Fruit fly (Drosophila melanogaster) whole organism, embryonic: ENCODE measurements around the gene dpr20.
A peak's percentile ranks its signal among the peaks of the same experiment; 100 is the strongest.

Experiments used
- B-H2 ChIP-seq: fragments of 200-800 bp; sonication (Bioruptor generic); optimal IDR thresholded peaks from 2 replicates; lab custom pipeline; 2018; ENCODE audit warnings: missing biosample characterization, mild to moderate bottlenecking, missing genetic modification characterization
- Bgb ChIP-seq: fragments of 200-800 bp; sonication (Bioruptor generic); IDR thresholded peaks from 2 replicates; pipeline ENCODE4 v1.3.6; 2022; ENCODE audit warnings: missing biosample characterization, missing genetic modification characterization; ENCODE audit not compliant: partially characterized antibody
- CG1024 ChIP-seq: fragments of 200-800 bp; sonication (Bioruptor generic); IDR thresholded peaks from 2 replicates; pipeline ENCODE4 v1.3.6; 2022; ENCODE audit warnings: missing biosample characterization, missing genetic modification characterization
- CG11456 ChIP-seq: fragments of 200-800 bp; sonication (Bioruptor generic); IDR thresholded peaks from 3 replicates; pipeline ENCODE4 v1.3.6; 2022; ENCODE audit warnings: missing biosample characterization, missing genetic modification characterization
- CG13123 ChIP-seq: fragments of 200-800 bp; sonication (Bioruptor generic); optimal IDR thresholded peaks from 2 replicates; lab custom pipeline; 2016; ENCODE audit warnings: missing biosample characterization, missing genetic modification characterization
- CG13424 ChIP-seq: fragments of 200-800 bp; sonication (Bioruptor generic); optimal IDR thresholded peaks from 2 replicates; lab custom pipeline; 2019; ENCODE audit warnings: missing biosample characterization, mild to moderate bottlenecking, missing genetic modification characterization, moderate library complexity
- CG14860 ChIP-seq: fragments of 200-800 bp; sonication (Bioruptor generic); IDR thresholded peaks from 3 replicates; pipeline ENCODE4 v1.3.6; 2022; ENCODE audit warnings: missing biosample characterization, missing genetic modification characterization; ENCODE audit not compliant: partially characterized antibody
- CG15479 ChIP-seq: fragments of 200-800 bp; sonication (Bioruptor generic); optimal IDR thresholded peaks from 3 replicates; lab custom pipeline; 2019; ENCODE audit warnings: missing biosample characterization, mild to moderate bottlenecking, missing genetic modification characterization, moderate library complexity
- CG18619 ChIP-seq: fragments of 200-800 bp; sonication (Bioruptor generic); optimal IDR thresholded peaks from 3 replicates; lab custom pipeline; 2017; ENCODE audit warnings: missing biosample characterization, mild to moderate bottlenecking, missing genetic modification characterization
- CG31224 ChIP-seq: fragments of 200-800 bp; sonication (Bioruptor generic); IDR thresholded peaks from 2 replicates; pipeline ENCODE4 v1.3.6; 2022; ENCODE audit warnings: missing biosample characterization, missing genetic modification characterization
- CG32767 ChIP-seq: fragments of 200-800 bp; sonication (Bioruptor generic); IDR thresholded peaks from 2 replicates; pipeline ENCODE4 v1.3.6; 2022; ENCODE audit warnings: missing biosample characterization, missing genetic modification characterization
- CG3838 ChIP-seq: fragments of 200-800 bp; sonication (Bioruptor generic); optimal IDR thresholded peaks from 3 replicates; lab custom pipeline; 2016; ENCODE audit warnings: missing biosample characterization, missing genetic modification characterization
- CG4820 ChIP-seq: fragments of 200-800 bp; sonication (Bioruptor generic); optimal IDR thresholded peaks from 3 replicates; lab custom pipeline; 2016; ENCODE audit warnings: missing biosample characterization, missing genetic modification characterization
- CG6765 ChIP-seq: fragments of 200-800 bp; sonication (Bioruptor generic); optimal IDR thresholded peaks from 3 replicates; lab custom pipeline; 2017; ENCODE audit warnings: missing biosample characterization, mild to moderate bottlenecking, missing genetic modification characterization
- CG6854 ChIP-seq: fragments of 200-800 bp; sonication (Bioruptor generic); optimal IDR thresholded peaks from 3 replicates; lab custom pipeline; 2017; ENCODE audit warnings: missing biosample characterization, mild to moderate bottlenecking, missing genetic modification characterization
- CG8089 ChIP-seq: fragments of 200-800 bp; sonication (Bioruptor generic); optimal IDR thresholded peaks from 3 replicates; lab custom pipeline; 2016; ENCODE audit warnings: missing biosample characterization, missing genetic modification characterization
- D ChIP-seq, 2 experiments: fragments of 200-800 bp in 1 of 2; fragments of >200 bp in 1 of 2; sonication (Bioruptor generic) in 1 of 2; optimal IDR thresholded peaks; 2 replicates in 1 of 2; 3 replicates in 1 of 2; lab custom pipeline; 2017; ENCODE audit warnings: mild to moderate bottlenecking in 1 of 2, missing biosample characterization in 1 of 2, missing genetic modification characterization in 1 of 2, missing genetic modification reagents in 1 of 2
- Dll ChIP-seq: fragments of 200-800 bp; sonication (Bioruptor generic); IDR thresholded peaks from 4 replicates; pipeline ENCODE4 v1.3.6; 2022; ENCODE audit warnings: missing biosample characterization, missing genetic modification characterization; ENCODE audit not compliant: partially characterized antibody
- ERR ChIP-seq: fragments of 200-800 bp; sonication (Bioruptor generic); optimal IDR thresholded peaks from 2 replicates; lab custom pipeline; 2016; ENCODE audit warnings: missing biosample characterization, missing genetic modification characterization
- Fer2 ChIP-seq: fragments of 200-800 bp; sonication (Bioruptor generic); optimal IDR thresholded peaks from 2 replicates; lab custom pipeline; 2018; ENCODE audit warnings: missing biosample characterization, mild to moderate bottlenecking, missing genetic modification characterization, moderate library complexity
- Hsf ChIP-seq: fragments of 200-800 bp; sonication (Bioruptor generic); optimal IDR thresholded peaks from 3 replicates; lab custom pipeline; 2016; ENCODE audit warnings: missing biosample characterization, missing genetic modification characterization
- Jarid2 ChIP-seq: fragments of 200-800 bp; sonication (Bioruptor generic); optimal IDR thresholded peaks from 3 replicates; lab custom pipeline; 2017; ENCODE audit warnings: mild to moderate bottlenecking, missing biosample characterization, missing genetic modification reagents, missing genetic modification characterization
- Kr ChIP-seq: fragments of 200-800 bp; sonication (Bioruptor generic); optimal IDR thresholded peaks from 2 replicates; lab custom pipeline; 2017; ENCODE audit warnings: missing biosample characterization, mild to moderate bottlenecking, missing genetic modification characterization
- Myb ChIP-seq: fragments of 200-800 bp; sonication (Bioruptor generic); optimal IDR thresholded peaks from 2 replicates; lab custom pipeline; 2016; ENCODE audit warnings: missing biosample characterization, missing genetic modification characterization
- NC2α ChIP-seq: fragments of 200-800 bp; sonication (Bioruptor generic); optimal IDR thresholded peaks from 2 replicates; lab custom pipeline; 2016; ENCODE audit warnings: missing biosample characterization, missing genetic modification characterization
- Sox100B ChIP-seq: fragments of 200-800 bp; sonication (Bioruptor generic); optimal IDR thresholded peaks from 3 replicates; lab custom pipeline; 2018; ENCODE audit warnings: missing biosample characterization, mild to moderate bottlenecking, missing genetic modification characterization
- Trl ChIP-seq, 3 experiments: fragments of >200 bp in 2 of 3; fragments of 200-800 bp in 1 of 3; sonication (Bioruptor generic) in 1 of 3; optimal IDR thresholded peaks; 2 replicates in 1 of 3; 3 replicates in 2 of 3; lab custom pipeline; 2016 to 2017; ENCODE audit warnings: missing biosample characterization in 1 of 3, missing genetic modification characterization in 1 of 3
- Vsx1 ChIP-seq: fragments of 200-800 bp; sonication (Bioruptor generic); optimal IDR thresholded peaks from 2 replicates; lab custom pipeline; 2017; ENCODE audit warnings: missing biosample characterization, mild to moderate bottlenecking, missing genetic modification characterization, missing genetic modification reagents
- al ChIP-seq: fragments of 200-800 bp; sonication (Bioruptor generic); IDR thresholded peaks from 2 replicates; pipeline ENCODE4 v1.3.6; 2022; ENCODE audit warnings: missing biosample characterization, missing genetic modification characterization
- ato ChIP-seq: fragments of 200-800 bp; sonication (Bioruptor generic); IDR thresholded peaks from 2 replicates; pipeline ENCODE4 v1.3.6; 2022; ENCODE audit warnings: missing biosample characterization, missing genetic modification characterization; ENCODE audit not compliant: partially characterized antibody
- bcd ChIP-seq: fragments of 200-800 bp; sonication (Bioruptor generic); optimal IDR thresholded peaks from 2 replicates; lab custom pipeline; 2017; ENCODE audit warnings: missing biosample characterization, mild to moderate bottlenecking, missing genetic modification characterization
- dan ChIP-seq: fragments of 200-800 bp; sonication (Bioruptor generic); IDR thresholded peaks from 2 replicates; pipeline ENCODE4 v1.3.6; 2022; ENCODE audit warnings: missing biosample characterization, missing genetic modification characterization
- dmrt99B ChIP-seq: fragments of 200-800 bp; sonication (Bioruptor generic); optimal IDR thresholded peaks from 2 replicates; lab custom pipeline; 2018; ENCODE audit warnings: missing biosample characterization, mild to moderate bottlenecking, missing genetic modification characterization, moderate library complexity
- eve ChIP-seq, 2 experiments: fragments of >200 bp; optimal IDR thresholded peaks; 2 replicates each; lab custom pipeline; 2017; ENCODE audit warnings: missing biosample characterization in 2 of 2, missing genetic modification characterization in 2 of 2
- fd3F ChIP-seq: fragments of 200-800 bp; sonication (Bioruptor generic); optimal IDR thresholded peaks from 2 replicates; lab custom pipeline; 2018; ENCODE audit warnings: missing biosample characterization, mild to moderate bottlenecking, missing genetic modification characterization, moderate library complexity
- gcm ChIP-seq: fragments of 200-800 bp; sonication (Bioruptor generic); optimal IDR thresholded peaks from 2 replicates; lab custom pipeline; 2019; ENCODE audit warnings: missing biosample characterization, mild to moderate bottlenecking, missing genetic modification characterization, moderate library complexity
- gro ChIP-seq: fragments of 200-800 bp; sonication (Bioruptor generic); optimal IDR thresholded peaks from 2 replicates; lab custom pipeline; 2016; ENCODE audit warnings: missing biosample characterization, missing genetic modification characterization
- hkb ChIP-seq, 2 experiments: fragments of 200-800 bp in 1 of 2; fragments of >200 bp in 1 of 2; sonication (Bioruptor generic) in 1 of 2; IDR thresholded peaks in 1 of 2; optimal IDR thresholded peaks in 1 of 2; 2 replicates each; pipeline versions ENCODE4 v1.3.6 to Lab custom; 2017 to 2022; ENCODE audit warnings: missing biosample characterization in 1 of 2, missing genetic modification characterization in 1 of 2
- ken ChIP-seq: fragments of 200-800 bp; sonication (Bioruptor generic); IDR thresholded peaks from 3 replicates; pipeline ENCODE4 v1.3.6; 2022; ENCODE audit warnings: missing biosample characterization, missing genetic modification characterization
- nau ChIP-seq: fragments of 200-800 bp; sonication (Bioruptor generic); optimal IDR thresholded peaks from 3 replicates; lab custom pipeline; 2017; ENCODE audit warnings: missing biosample characterization, mild to moderate bottlenecking, missing genetic modification characterization, missing genetic modification reagents
- org-1 ChIP-seq: fragments of 200-800 bp; sonication (Bioruptor generic); optimal IDR thresholded peaks from 2 replicates; lab custom pipeline; 2017; ENCODE audit warnings: missing biosample characterization, missing genetic modification characterization
- pum ChIP-seq: fragments of 200-800 bp; sonication (Bioruptor generic); optimal IDR thresholded peaks from 2 replicates; lab custom pipeline; 2016; ENCODE audit warnings: missing biosample characterization, missing genetic modification characterization
- ranshi ChIP-seq: fragments of 200-800 bp; sonication (Bioruptor generic); IDR thresholded peaks from 2 replicates; pipeline ENCODE4 v1.3.6; 2022; ENCODE audit warnings: missing biosample characterization, missing genetic modification characterization
- tio ChIP-seq: fragments of 200-800 bp; sonication (Bioruptor generic); optimal IDR thresholded peaks from 2 replicates; lab custom pipeline; 2017; ENCODE audit warnings: missing biosample characterization, missing genetic modification characterization, inconsistent platforms
- ttk ChIP-seq: fragments of 200-800 bp; sonication (Bioruptor generic); IDR thresholded peaks from 2 replicates; pipeline ENCODE4 v2.1.2; 2022; ENCODE audit warnings: missing biosample characterization, missing genetic modification characterization
- tup ChIP-seq: fragments of 200-800 bp; sonication (Bioruptor generic); optimal IDR thresholded peaks from 2 replicates; lab custom pipeline; 2016; ENCODE audit warnings: missing biosample characterization, mild to moderate bottlenecking, missing genetic modification characterization, moderate library complexity
- vnd ChIP-seq: fragments of 200-800 bp; sonication (Bioruptor generic); IDR thresholded peaks from 3 replicates; pipeline ENCODE4 v1.3.6; 2022; ENCODE audit warnings: missing biosample characterization, missing genetic modification characterization; ENCODE audit not compliant: partially characterized antibody

dpr20 gene

DNA sequence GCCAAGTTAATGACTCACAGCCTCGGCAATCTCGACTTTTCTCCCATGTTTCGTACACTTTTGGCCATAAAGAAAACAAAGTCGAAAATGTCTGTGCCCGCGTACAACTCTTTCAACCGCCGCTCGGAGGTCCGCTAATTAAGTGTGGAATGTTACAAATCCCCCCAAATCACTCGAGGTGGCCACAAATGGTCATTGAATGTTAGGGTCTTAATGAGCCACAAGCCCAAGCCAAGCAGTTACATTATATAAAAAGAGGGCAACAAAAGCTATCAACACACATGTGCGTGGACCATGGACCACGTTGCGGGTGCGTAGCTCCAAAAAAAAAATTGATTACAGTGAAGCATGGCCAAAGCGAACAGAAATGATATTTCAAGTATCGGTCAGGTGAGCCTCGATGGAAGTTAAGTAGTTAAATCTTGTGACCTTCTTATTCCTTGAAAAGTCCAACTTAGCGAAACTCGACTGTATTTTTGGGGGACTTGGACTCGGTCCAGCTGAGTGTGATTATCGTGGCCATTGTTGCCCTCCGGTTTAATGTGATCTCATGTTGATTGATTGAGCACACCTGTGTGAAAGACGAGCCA is 37.7 kb downstream of the dpr20 start (continued):
- peak; percentile 64 for TF ChIP-seq nau (GFP tag; lab: Kevin White, UChicago)
- no peak for TF ChIP-seq eve (GFP tag; optimal IDR thresholded peaks at IDR 0.05; lab: Kevin White, UChicago)
- peak; percentile 62 for TF ChIP-seq NC2α (GFP tag; lab: Kevin White, UChicago)
- peak; percentile 66 for TF ChIP-seq CG13123 (GFP tag; lab: Kevin White, UChicago)
- TF ChIP-seq bcd = peak; percentile 86
- TF ChIP-seq dan (GFP tag; lab: Robert Waterston, UW) = peak; percentile 53; the same call in 1 of the 2 replicates
- TF ChIP-seq Vsx1 (GFP tag; lab: Kevin White, UChicago) = peak; percentile 65
- peak; percentile 86 for TF ChIP-seq CG32767
- TF ChIP-seq pum (GFP tag; lab: Kevin White, UChicago) = peak; percentile 87
- no peak for TF ChIP-seq Kr (GFP tag; lab: Kevin White, UChicago)
- peak; percentile 53 for TF ChIP-seq tup (GFP tag; lab: Kevin White, UChicago)
- TF ChIP-seq al (GFP tag; lab: Robert Waterston, UW) = peak; percentile 86
- peak; percentile 78 for TF ChIP-seq Hsf
- TF ChIP-seq gro (GFP tag; lab: Kevin White, UChicago) = peak; percentile 93
- no peak for TF ChIP-seq Trl (optimal IDR thresholded peaks at IDR 0.05; lab: Kevin White, UChicago)
- peak; percentile 87 for TF ChIP-seq Trl (GFP tag; optimal IDR thresholded peaks at IDR 0.05; lab: Kevin White, UChicago)
- TF ChIP-seq CG15479 (GFP tag; lab: Kevin White, UChicago) = no peak
- no peak for TF ChIP-seq Bgb (GFP tag; lab: Robert Waterston, UW)
- TF ChIP-seq dmrt99B (tag; lab: Kevin White, UChicago) = peak; percentile 92

DNA sequence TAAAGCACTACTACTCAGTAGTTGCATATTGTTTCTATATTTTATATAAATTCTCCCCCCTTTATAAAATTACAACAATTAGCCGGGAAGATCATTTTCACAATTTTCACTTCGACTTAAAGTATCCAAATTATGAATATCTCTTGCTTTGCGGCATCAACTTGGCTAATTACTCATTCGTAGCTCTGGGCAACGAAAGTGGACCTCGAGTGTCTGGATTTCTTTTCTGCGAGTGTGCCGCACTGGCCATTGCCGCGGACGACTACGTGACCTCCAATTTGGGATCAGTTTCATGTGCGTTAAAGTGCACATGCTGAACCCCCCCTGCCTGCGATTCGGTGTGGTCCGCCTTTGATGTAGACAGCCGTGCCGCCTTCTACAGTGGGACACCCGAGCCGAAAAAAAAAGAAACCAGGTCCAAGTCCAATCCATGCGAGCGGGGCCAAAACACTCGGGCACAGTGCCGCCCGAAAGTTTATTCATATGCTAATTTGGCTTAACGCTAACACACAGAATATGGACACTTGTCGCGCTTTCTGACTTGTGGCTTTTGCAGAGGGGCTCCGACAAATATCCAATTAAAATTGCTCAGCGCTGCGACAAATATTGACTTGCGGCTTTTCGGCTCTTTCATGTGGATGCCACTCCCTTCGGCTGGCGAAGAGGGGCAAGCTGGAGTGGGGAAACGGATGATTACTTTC is 38.5 kb downstream of the dpr20 start:
- TF ChIP-seq Myb (GFP tag; lab: Kevin White, UChicago) (no peak), CG14860 (GFP tag; lab: Robert Waterston, UW) (no peak), tio (no peak), CG31224 (GFP tag; lab: Robert Waterston, UW) (no peak), CG1024 (GFP tag; lab: Robert Waterston, UW) (no peak), CG6854 (GFP tag; lab: Kevin White, UChicago) (no peak), gcm (GFP tag; lab: Kevin White, UChicago) (no peak), ato (GFP tag; lab: Robert Waterston, UW) (no peak), fd3F (no peak), ERR (no peak), ranshi (GFP tag; lab: Robert Waterston, UW) (no peak), CG8089 (GFP tag; lab: Kevin White, UChicago) (no peak), hkb (optimal IDR thresholded peaks at IDR 0.05; lab: Kevin White, UChicago) (no peak), hkb (GFP tag; IDR thresholded peaks at IDR 0.05; lab: Robert Waterston, UW) (peak; percentile 23; the same call in 1 of the 2 replicates), ttk (GFP tag; lab: Robert Waterston, UW) (no peak), D (optimal IDR thresholded peaks at IDR 0.05; lab: Kevin White, UChicago) (no peak), D (GFP tag; optimal IDR thresholded peaks at IDR 0.05; lab: Kevin White, UChicago) (no peak), Dll (GFP tag; lab: Robert Waterston, UW) (no peak), org-1 (GFP tag; lab: Kevin White, UChicago) (no peak), CG11456 (GFP tag; lab: Robert Waterston, UW) (no peak), Fer2 (tag; lab: Kevin White, UChicago) (no peak), B-H2 (GFP tag; lab: Kevin White, UChicago) (no peak), ken (no peak), CG4820 (GFP tag; lab: Kevin White, UChicago) (no peak), Sox100B (GFP tag; lab: Kevin White, UChicago) (peak; percentile 33), CG6765 (no peak), Jarid2 (GFP tag; lab: Kevin White, UChicago) (no peak), vnd (GFP tag; lab: Robert Waterston, UW) (no peak), CG3838 (GFP tag; lab: Kevin White, UChicago) (no peak), CG18619 (GFP tag; lab: Kevin White, UChicago) (no peak), CG13424 (tag; lab: Kevin White, UChicago) (peak; percentile 46)
